Fruit fly (Drosophila melanogaster): ENCODE measurements around the gene bip1.
A peak's percentile ranks its signal among the peaks of the same experiment; 100 is the strongest.

Gene bip1

dm6 chr3L:8076160-8076559 lies 17.6 kb upstream of the bip1 start (continued):
- TF ChIP-seq CG16813 (GFP tag; IDR thresholded peaks at IDR 0.05; ENCODE audit: partially characterized antibody) (no peak), CG11085 (GFP tag; IDR thresholded peaks at IDR 0.05) (no peak), Ets97D (GFP tag; optimal IDR thresholded peaks at IDR 0.05) (no peak), Scr (GFP tag; IDR thresholded peaks at IDR 0.05; ENCODE audit: partially characterized antibody) (no peak), CG9609 (GFP tag; optimal IDR thresholded peaks at IDR 0.05) (no peak), prd (optimal IDR thresholded peaks at IDR 0.05) (no peak), prd (GFP tag; IDR thresholded peaks at IDR 0.05) (no peak; the same call in 2 of the 3 replicates), lola (GFP tag; optimal IDR thresholded peaks at IDR 0.05) (no peak), Myb (GFP tag; optimal IDR thresholded peaks at IDR 0.05) (no peak), CG30403 (GFP tag; optimal IDR thresholded peaks at IDR 0.05) (peak; percentile 31), CG4730 (GFP tag; IDR thresholded peaks at IDR 0.05) (no peak), Asciz (GFP tag; optimal IDR thresholded peaks at IDR 0.05) (no peak), luna (GFP tag; optimal IDR thresholded peaks at IDR 0.05) (no peak), CG7987 (GFP tag; optimal IDR thresholded peaks at IDR 0.05) (no peak), Aef1 (GFP tag; IDR thresholded peaks at IDR 0.05) (no peak), stc (GFP tag; IDR thresholded peaks at IDR 0.05) (no peak), CG15479 (GFP tag; optimal IDR thresholded peaks at IDR 0.05) (no peak), vnd (GFP tag; IDR thresholded peaks at IDR 0.05; ENCODE audit: partially characterized antibody) (no peak), slbo (GFP tag; IDR thresholded peaks at IDR 0.05) (peak; percentile 28; the same call in 1 of the 2 replicates), Poxn (GFP tag; IDR thresholded peaks at IDR 0.05) (no peak), dmrt11E (tag; optimal IDR thresholded peaks at IDR 0.05) (no peak), Rfx (GFP tag; IDR thresholded peaks at IDR 0.05) (no peak), sna (GFP tag; IDR thresholded peaks at IDR 0.05; ENCODE audit: partially characterized antibody) (no peak), sr (GFP tag; IDR thresholded peaks at IDR 0.05) (no peak), lmd (GFP tag; IDR thresholded peaks at IDR 0.05) (no peak), nmo (GFP tag; optimal IDR thresholded peaks at IDR 0.05) (peak; percentile 11), CG1647 (GFP tag; optimal IDR thresholded peaks at IDR 0.05) (no peak), hb (GFP tag; IDR thresholded peaks at IDR 0.05; ENCODE audit: partially characterized antibody) (no peak), oc (tag; optimal IDR thresholded peaks at IDR 0.05) (no peak), CG2202 (tag; optimal IDR thresholded peaks at IDR 0.05) (no peak), CG15696 (tag; optimal IDR thresholded peaks at IDR 0.05) (no peak), ewg (GFP tag; optimal IDR thresholded peaks at IDR 0.05) (no peak), CG17328 (GFP tag; IDR thresholded peaks at IDR 0.05) (no peak), Dip3 (GFP tag; optimal IDR thresholded peaks at IDR 0.05) (no peak), Awh (GFP tag; IDR thresholded peaks at IDR 0.05) (no peak), YL-1 (GFP tag; optimal IDR thresholded peaks at IDR 0.05) (no peak), zen (tag; optimal IDR thresholded peaks at IDR 0.05) (no peak), CG10979 (tag; optimal IDR thresholded peaks at IDR 0.05) (peak; percentile 16), peb (GFP tag; IDR thresholded peaks at IDR 0.05) (no peak), CG17186 (GFP tag; optimal IDR thresholded peaks at IDR 0.05) (no peak), lov (optimal IDR thresholded peaks at IDR 0.05) (no peak), lov (GFP tag; IDR thresholded peaks at IDR 0.05) (no peak), CG6813 (GFP tag; optimal IDR thresholded peaks at IDR 0.05) (no peak), CG2199 (GFP tag; IDR thresholded peaks at IDR 0.05) (no peak), Hmx (GFP tag; optimal IDR thresholded peaks at IDR 0.05) (no peak), Sry-δ (GFP tag; optimal IDR thresholded peaks at IDR 0.05) (no peak), CG10654 (GFP tag; optimal IDR thresholded peaks at IDR 0.05) (no peak), bbx (GFP tag; IDR thresholded peaks at IDR 0.05; ENCODE audit: partially characterized antibody) (no peak), dmrt99B (tag; optimal IDR thresholded peaks at IDR 0.05) (peak; percentile 43), Chrac-16 (GFP tag; optimal IDR thresholded peaks at IDR 0.05) (no peak), pan (optimal IDR thresholded peaks at IDR 0.05) (no peak), pan (GFP tag; optimal IDR thresholded peaks at IDR 0.05 in 1 of 2, IDR thresholded peaks at IDR 0.05 in 1 of 2) (peak in 1 of 2 experiments; percentile 36)
